Worm (Caenorhabditis elegans) whole organism, late embryonic: ENCODE results near the gene srb-12.

ENCODE experiments used
- C08G9.2 ChIP-seq: sonication (generic microtip); optimal IDR thresholded peaks from 2 replicates; lab custom pipeline; 2016; ENCODE audit warnings: mild to moderate bottlenecking, missing genetic modification characterization, moderate library complexity, missing compliant biosample characterization
- C38D4.7 ChIP-seq: fragments of 200-800 bp; sonication (Bioruptor generic); optimal IDR thresholded peaks from 2 replicates; lab custom pipeline; 2018; ENCODE audit warnings: mild to moderate bottlenecking, missing genetic modification characterization, moderate library complexity, missing compliant biosample characterization
- ceh-18 ChIP-seq: sonication (generic microtip); optimal IDR thresholded peaks from 2 replicates; lab custom pipeline; 2016; ENCODE audit warnings: missing genetic modification characterization, missing compliant biosample characterization
- ceh-19 ChIP-seq: fragments of 200-800 bp; sonication (Bioruptor generic); optimal IDR thresholded peaks from 2 replicates; lab custom pipeline; 2018; ENCODE audit warnings: mild to moderate bottlenecking, missing genetic modification characterization, missing compliant biosample characterization
- ceh-34 ChIP-seq: sonication (generic microtip); optimal IDR thresholded peaks from 2 replicates; lab custom pipeline; 2016; ENCODE audit warnings: mild to moderate bottlenecking, missing genetic modification characterization, missing compliant biosample characterization
- ceh-48 ChIP-seq: sonication (generic microtip); optimal IDR thresholded peaks from 2 replicates; lab custom pipeline; 2016; ENCODE audit warnings: missing genetic modification characterization, inconsistent platforms, missing compliant biosample characterization
- che-1 ChIP-seq: sonication (generic microtip); optimal IDR thresholded peaks from 2 replicates; lab custom pipeline; 2016; ENCODE audit warnings: mild to moderate bottlenecking, missing genetic modification characterization, missing compliant biosample characterization
- dmd-4 ChIP-seq: sonication (generic microtip); optimal IDR thresholded peaks from 2 replicates; lab custom pipeline; 2016; ENCODE audit warnings: borderline replicate concordance, missing genetic modification characterization, missing compliant biosample characterization
- elt-2 ChIP-seq: sonication (generic microtip); optimal IDR thresholded peaks from 2 replicates; lab custom pipeline; 2016; ENCODE audit warnings: missing genetic modification reagents, missing genetic modification characterization, missing compliant biosample characterization
- ets-4 ChIP-seq: sonication (generic microtip); optimal IDR thresholded peaks from 2 replicates; lab custom pipeline; 2016; ENCODE audit warnings: missing genetic modification characterization, missing compliant biosample characterization
- fax-1 ChIP-seq: sonication (generic microtip); optimal IDR thresholded peaks from 2 replicates; lab custom pipeline; 2016; ENCODE audit warnings: missing genotype, missing genetic modification characterization, missing compliant biosample characterization
- fkh-10 ChIP-seq: fragments of 150-350 bp; optimal IDR thresholded peaks from 2 replicates; lab custom pipeline; 2014; ENCODE audit warnings: missing biosample characterization, missing genetic modification reagents, missing genetic modification characterization
- fkh-6 ChIP-seq: sonication (generic microtip); optimal IDR thresholded peaks from 2 replicates; lab custom pipeline; 2016; ENCODE audit warnings: missing genetic modification characterization, missing compliant biosample characterization
- hlh-30 ChIP-seq: sonication (generic microtip); optimal IDR thresholded peaks from 2 replicates; lab custom pipeline; 2017; ENCODE audit warnings: antibody characterized with exemption, missing genetic modification characterization, missing compliant biosample characterization; ENCODE audit not compliant: insufficient read depth
- hlh-6 ChIP-seq: sonication (generic microtip); optimal IDR thresholded peaks from 2 replicates; lab custom pipeline; 2016; ENCODE audit warnings: missing genotype, missing genetic modification characterization, missing compliant biosample characterization
- hlh-8 ChIP-seq: sonication (generic microtip); optimal IDR thresholded peaks from 2 replicates; lab custom pipeline; 2016; ENCODE audit warnings: missing genotype, missing genetic modification characterization, missing compliant biosample characterization
- lin-11 ChIP-seq: fragments of 200-800 bp; sonication (Bioruptor generic); optimal IDR thresholded peaks from 2 replicates; lab custom pipeline; 2018; ENCODE audit warnings: mild to moderate bottlenecking, missing genetic modification characterization, missing compliant biosample characterization
- madf-2 ChIP-seq: sonication (generic microtip); optimal IDR thresholded peaks from 2 replicates; lab custom pipeline; 2017; ENCODE audit warnings: missing genetic modification characterization, missing compliant biosample characterization
- mec-3 ChIP-seq: sonication (generic microtip); optimal IDR thresholded peaks from 2 replicates; lab custom pipeline; 2016; ENCODE audit warnings: borderline replicate concordance, missing genetic modification characterization, missing compliant biosample characterization
- nhr-11 ChIP-seq: fragments of 150-350 bp; optimal IDR thresholded peaks from 2 replicates; lab custom pipeline; 2014; ENCODE audit warnings: missing biosample characterization, missing genetic modification characterization
- npax-4 ChIP-seq: sonication (generic microtip); optimal IDR thresholded peaks from 2 replicates; lab custom pipeline; 2016; ENCODE audit warnings: missing genetic modification characterization, missing compliant biosample characterization
- pros-1 ChIP-seq: fragments of 150-350 bp; optimal IDR thresholded peaks from 2 replicates; lab custom pipeline; 2014; ENCODE audit warnings: missing biosample characterization, missing genetic modification reagents, missing genetic modification characterization
- rnt-1 ChIP-seq: sonication (generic microtip); optimal IDR thresholded peaks from 2 replicates; lab custom pipeline; 2016; ENCODE audit warnings: missing genetic modification characterization, missing compliant biosample characterization
- sox-4 ChIP-seq: sonication (generic microtip); optimal IDR thresholded peaks from 2 replicates; lab custom pipeline; 2017; ENCODE audit warnings: mild to moderate bottlenecking, missing genetic modification characterization, inconsistent platforms, missing compliant biosample characterization
- syd-9 ChIP-seq: sonication (generic microtip); optimal IDR thresholded peaks from 2 replicates; lab custom pipeline; 2016; ENCODE audit warnings: mild to moderate bottlenecking, missing genetic modification characterization, moderate library complexity, missing compliant biosample characterization
- tbx-2 ChIP-seq: sonication (generic microtip); optimal IDR thresholded peaks from 2 replicates; lab custom pipeline; 2016; ENCODE audit warnings: missing genetic modification characterization, missing compliant biosample characterization
- unc-3 ChIP-seq, 2 experiments: fragments of 200-800 bp in 1 of 2; sonication (Bioruptor generic) in 1 of 2; sonication (generic microtip) in 1 of 2; conservative IDR thresholded peaks in 1 of 2; optimal IDR thresholded peaks in 1 of 2; 2 replicates each; pipeline versions ENCODE4 v1.3.6 to Lab custom; 2016 to 2022; ENCODE audit warnings: missing compliant biosample characterization in 2 of 2, missing genetic modification characterization in 2 of 2, missing genetic modification reagents in 1 of 2
- unc-86 ChIP-seq: sonication (generic microtip); optimal IDR thresholded peaks from 2 replicates; lab custom pipeline; 2016; ENCODE audit warnings: missing genetic modification characterization, missing compliant biosample characterization
- zip-5 ChIP-seq: sonication (generic microtip); optimal IDR thresholded peaks from 2 replicates; lab custom pipeline; 2016; ENCODE audit warnings: missing genetic modification characterization, missing compliant biosample characterization
- ztf-16 ChIP-seq: sonication (generic microtip); optimal IDR thresholded peaks from 2 replicates; lab custom pipeline; 2017; ENCODE audit warnings: missing genetic modification characterization, missing compliant biosample characterization

Gene srb-12

DNA sequence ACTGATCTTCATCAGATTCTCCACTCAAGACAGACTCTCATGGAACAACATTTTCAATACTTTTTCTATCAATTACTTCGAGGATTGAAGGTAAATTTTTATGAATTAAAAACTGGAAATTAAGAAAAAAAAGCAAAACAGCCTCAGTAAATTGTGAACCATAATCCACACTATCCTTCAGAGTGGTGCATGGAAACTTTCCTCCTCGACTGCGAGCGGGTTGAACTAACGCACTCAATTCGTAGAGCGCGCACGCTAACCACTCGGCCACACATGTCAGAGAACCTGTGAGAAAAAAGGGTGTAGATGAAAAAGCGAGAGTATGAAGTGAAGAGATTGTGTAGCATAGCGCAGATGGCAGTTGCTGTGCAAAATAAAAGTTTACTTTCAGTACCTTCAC is 49.4 kb downstream of the srb-12 start (continued):
- TF ChIP-seq rnt-1 (tag; lab: Kevin White, UChicago): peak; percentile 88
- peak; percentile 98 for TF ChIP-seq sox-4
- peak; percentile 96 for TF ChIP-seq madf-2 (tag; lab: Kevin White, UChicago)
- TF ChIP-seq dmd-4 (tag; lab: Kevin White, UChicago): peak; percentile 96
- peak; percentile 89 for TF ChIP-seq ceh-48 (tag; lab: Kevin White, UChicago)
- peak; percentile 95 for TF ChIP-seq ceh-34
- peak; percentile 79 for TF ChIP-seq zip-5 (tag; lab: Kevin White, UChicago)
- peak; percentile 87 for TF ChIP-seq mec-3 (tag; lab: Kevin White, UChicago)
- peak; percentile 79 for TF ChIP-seq fkh-10 (GFP tag; lab: Kevin White, UChicago)
- peak; percentile 41 for TF ChIP-seq pros-1 (tag; lab: Kevin White, UChicago)
- TF ChIP-seq fax-1: peak; percentile 95
- TF ChIP-seq nhr-11 (tag; lab: Kevin White, UChicago): no peak
- TF ChIP-seq hlh-30 (tag; lab: Kevin White, UChicago): peak; percentile 75
- peak; percentile 96 for TF ChIP-seq C38D4.7 (GFP tag; lab: Kevin White, UChicago)
- peak; percentile 96 for TF ChIP-seq ztf-16
- peak; percentile 98 for TF ChIP-seq hlh-6 (tag; lab: Kevin White, UChicago)
- peak; percentile 95 for TF ChIP-seq hlh-8
- TF ChIP-seq ceh-19 (GFP tag; lab: Kevin White, UChicago): peak; percentile 97
- peak; percentile 92 for TF ChIP-seq unc-86 (tag; lab: Kevin White, UChicago)
- peak; percentile 90 for TF ChIP-seq ceh-18
- TF ChIP-seq syd-9 (tag; lab: Kevin White, UChicago): peak; percentile 96
- peak; percentile 92 for TF ChIP-seq npax-4
- TF ChIP-seq unc-3 (GFP tag; conservative IDR thresholded peaks at IDR 0.05; lab: Robert Waterston, UW): peak; percentile 97
- TF ChIP-seq unc-3 (tag; optimal IDR thresholded peaks at IDR 0.05; lab: Kevin White, UChicago): peak; percentile 91
- peak; percentile 95 for TF ChIP-seq fkh-6 (tag; lab: Kevin White, UChicago)
- TF ChIP-seq ets-4: peak; percentile 51
- TF ChIP-seq, all 69 proteins: peak for 64

DNA sequence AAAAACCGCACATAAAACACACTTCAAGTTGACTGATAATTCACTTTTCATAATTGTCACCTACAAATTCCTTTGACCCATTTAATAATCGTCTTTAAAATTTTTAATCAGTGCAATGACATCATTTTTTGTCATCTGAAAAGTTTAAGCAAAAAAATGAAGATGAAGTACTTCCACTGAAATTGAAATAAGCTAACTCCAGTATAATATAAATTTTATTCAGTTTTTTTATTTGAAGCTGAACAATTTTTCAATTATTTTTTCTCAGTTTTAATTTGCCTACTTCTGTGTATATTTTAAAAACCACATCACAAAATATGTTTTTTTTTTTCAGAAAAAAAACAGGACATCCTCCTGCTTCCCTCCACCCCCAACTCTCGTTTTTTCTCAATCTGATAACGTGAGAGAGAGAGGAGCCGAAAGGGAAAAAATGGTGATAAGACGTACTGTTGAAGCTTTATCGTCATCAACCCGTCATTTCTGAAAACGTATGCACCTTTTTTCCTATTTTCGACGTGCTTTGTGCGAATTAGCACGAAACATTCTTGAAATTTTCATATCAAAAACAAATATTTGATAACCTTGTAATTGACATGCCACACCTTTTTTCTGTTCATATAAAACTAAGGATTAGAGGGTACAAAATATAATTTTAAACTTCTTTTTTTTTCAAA is 50.5 kb downstream of the srb-12 start, which contains the start of the genes C04G6.11 and mpk-2:
Gene C04G6.11, minus strand, starts transcription at position 51 of the 674 bp plus-strand sequence.
Gene mpk-2, plus strand, starts transcription at position 335 of the 674 bp plus-strand sequence.
- TF ChIP-seq elt-2 (tag; lab: Kevin White, UChicago) (peak; percentile 70), hlh-30 (tag; lab: Kevin White, UChicago) (no peak), zip-5 (tag; lab: Kevin White, UChicago) (no peak), ztf-16 (no peak)

ce11 chrII:5103189-5103588 is 51.3 kb downstream of the srb-12 start:
- TF ChIP-seq hlh-8: no peak
- TF ChIP-seq che-1: no peak
- TF ChIP-seq syd-9 (tag; lab: Kevin White, UChicago): no peak
- no peak for TF ChIP-seq lin-11 (tag; lab: Kevin White, UChicago)
- TF ChIP-seq C08G9.2: no peak
- TF ChIP-seq tbx-2 (tag; lab: Kevin White, UChicago): no peak
